Worm (Caenorhabditis elegans): ENCODE measurements around the gene npl-4.2.

The npl-4.2 gene

ce11 chrII:5660736-5661734 is 38.3 kb downstream of the npl-4.2 start, which contains the start of the genes ift-43 and mdt-26:
Gene ift-43, minus strand, starts transcription at chrII:5660786.
Gene mdt-26, plus strand, starts transcription at chrII:5661181.
- peak; percentile 67 for TF ChIP-seq pes-1 (GFP tag; IDR thresholded peaks at IDR 0.05)
- TF ChIP-seq aly-1 (tag; optimal IDR thresholded peaks at IDR 0.05), result no peak
- no peak for TF ChIP-seq hnd-1 (tag; optimal IDR thresholded peaks at IDR 0.05)
- TF ChIP-seq scrt-1 (GFP tag; IDR thresholded peaks at IDR 0.05), result peak; percentile 76
- TF ChIP-seq F13C5.2 (tag; optimal IDR thresholded peaks at IDR 0.05), result peak; percentile 46
- TF ChIP-seq tbx-37 (GFP tag; conservative IDR thresholded peaks at IDR 0.05), result peak; percentile 5; the same call in 1 of the 2 replicates
- TF ChIP-seq tbx-11 (GFP tag; IDR thresholded peaks at IDR 0.05), result peak; percentile 67
- peak; percentile 98 for TF ChIP-seq ama-1 (optimal IDR thresholded peaks at IDR 0.05)
- no peak for TF ChIP-seq tra-4 (tag; optimal IDR thresholded peaks at IDR 0.05)
- no peak for TF ChIP-seq ceh-13 (GFP tag; optimal IDR thresholded peaks at IDR 0.05)
- no peak for TF ChIP-seq hmbx-1 (tag; optimal IDR thresholded peaks at IDR 0.05)
- TF ChIP-seq hmg-4 (GFP tag; optimal IDR thresholded peaks at IDR 0.05), result peak; percentile 82
- peak; percentile 27 for TF ChIP-seq ceh-36 (tag; optimal IDR thresholded peaks at IDR 0.05)
- peak; percentile 54; the same call in 1 of the 2 replicates for TF ChIP-seq flt-1 (GFP tag; IDR thresholded peaks at IDR 0.05)
- TF ChIP-seq sea-1 (GFP tag; conservative IDR thresholded peaks at IDR 0.05), result peak; percentile 82
- TF ChIP-seq ets-7 (tag; optimal IDR thresholded peaks at IDR 0.05), result no peak
- peak; percentile 24 for TF ChIP-seq B0310.2 (tag; optimal IDR thresholded peaks at IDR 0.05)

- TF ChIP-seq hmg-4 (GFP tag; optimal IDR thresholded peaks at IDR 0.05), result peak; percentile 92
- peak; percentile 64 for TF ChIP-seq hnd-1 (tag; optimal IDR thresholded peaks at IDR 0.05)
- peak; percentile 66 for TF ChIP-seq ceh-36 (tag; optimal IDR thresholded peaks at IDR 0.05)
- peak; percentile 80 for TF ChIP-seq tbx-11 (GFP tag; IDR thresholded peaks at IDR 0.05)
- TF ChIP-seq ets-7 (tag; optimal IDR thresholded peaks at IDR 0.05), result peak; percentile 40
- TF ChIP-seq ama-1 (optimal IDR thresholded peaks at IDR 0.05), result peak; percentile 96
- TF ChIP-seq pes-1 (GFP tag; IDR thresholded peaks at IDR 0.05), result peak; percentile 83
- peak; percentile 73 for TF ChIP-seq F13C5.2 (tag; optimal IDR thresholded peaks at IDR 0.05)
- peak; percentile 19 for TF ChIP-seq ceh-13 (GFP tag; optimal IDR thresholded peaks at IDR 0.05)
- peak; percentile 93 for TF ChIP-seq sea-1 (GFP tag; conservative IDR thresholded peaks at IDR 0.05)
- peak; percentile 82 for TF ChIP-seq B0310.2 (tag; optimal IDR thresholded peaks at IDR 0.05)
- peak; percentile 83 for TF ChIP-seq aly-1 (tag; optimal IDR thresholded peaks at IDR 0.05)
- TF ChIP-seq tbx-37 (GFP tag; conservative IDR thresholded peaks at IDR 0.05), result peak; percentile 72
- peak; percentile 90 for TF ChIP-seq scrt-1 (GFP tag; IDR thresholded peaks at IDR 0.05)
- TF ChIP-seq hmbx-1 (tag; optimal IDR thresholded peaks at IDR 0.05), result peak; percentile 78
- peak; percentile 72 for TF ChIP-seq tra-4 (tag; optimal IDR thresholded peaks at IDR 0.05)
- TF ChIP-seq flt-1 (GFP tag; IDR thresholded peaks at IDR 0.05), result peak; percentile 73
Observed at ce11 chrII:5661735-5662177, 39.1 kb downstream of the npl-4.2 start.

DNA sequence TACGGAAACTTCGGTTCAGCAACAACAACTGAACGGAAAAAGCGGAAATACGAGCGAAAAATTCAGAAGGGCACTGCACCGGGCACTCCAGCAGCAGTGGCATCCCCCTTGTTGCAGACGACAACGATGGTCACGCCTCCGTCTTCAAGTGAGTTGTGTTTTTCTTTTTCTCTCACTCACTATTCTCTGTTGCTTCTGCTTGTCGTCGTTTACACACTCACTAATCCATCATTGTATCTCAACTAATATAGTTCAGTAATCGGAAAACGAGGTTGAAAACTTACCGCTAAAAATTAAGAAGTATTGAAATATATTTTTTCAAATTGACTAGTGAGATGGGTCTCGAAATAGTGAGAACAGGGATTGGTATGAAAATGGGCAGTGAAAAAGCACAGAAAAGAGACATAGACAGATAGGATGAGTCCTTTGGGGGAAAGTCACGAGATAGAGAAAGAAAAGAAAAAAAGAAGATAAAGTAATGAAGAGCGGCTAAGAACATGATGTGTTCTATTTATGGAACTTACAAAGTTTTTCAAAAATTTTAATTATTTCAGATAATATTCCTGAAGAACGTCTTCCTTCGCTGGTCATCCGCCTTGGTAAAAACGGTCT is 40.6 kb downstream of the npl-4.2 start:
- no peak for TF ChIP-seq hmg-4 (GFP tag; optimal IDR thresholded peaks at IDR 0.05)
- no peak for TF ChIP-seq flt-1 (GFP tag; IDR thresholded peaks at IDR 0.05)
- no peak for TF ChIP-seq ama-1 (optimal IDR thresholded peaks at IDR 0.05)
- no peak for TF ChIP-seq tbx-37 (GFP tag; conservative IDR thresholded peaks at IDR 0.05)
- no peak for TF ChIP-seq pes-1 (GFP tag; IDR thresholded peaks at IDR 0.05)
- TF ChIP-seq sea-1 (GFP tag; conservative IDR thresholded peaks at IDR 0.05), result no peak
- TF ChIP-seq aly-1 (tag; optimal IDR thresholded peaks at IDR 0.05), result no peak
- TF ChIP-seq ceh-36 (tag; optimal IDR thresholded peaks at IDR 0.05), result no peak
- no peak for TF ChIP-seq ceh-13 (GFP tag; optimal IDR thresholded peaks at IDR 0.05)
- TF ChIP-seq hnd-1 (tag; optimal IDR thresholded peaks at IDR 0.05), result no peak
- no peak for TF ChIP-seq scrt-1 (GFP tag; IDR thresholded peaks at IDR 0.05)
- TF ChIP-seq ets-7 (tag; optimal IDR thresholded peaks at IDR 0.05), result no peak
- no peak for TF ChIP-seq F13C5.2 (tag; optimal IDR thresholded peaks at IDR 0.05)

- TF ChIP-seq ceh-13 (GFP tag; optimal IDR thresholded peaks at IDR 0.05), result no peak
- no peak for TF ChIP-seq aly-1 (tag; optimal IDR thresholded peaks at IDR 0.05)
- no peak for TF ChIP-seq tra-4 (tag; optimal IDR thresholded peaks at IDR 0.05)
- TF ChIP-seq sea-1 (GFP tag; conservative IDR thresholded peaks at IDR 0.05), result no peak
- TF ChIP-seq tbx-37 (GFP tag; conservative IDR thresholded peaks at IDR 0.05), result no peak
- TF ChIP-seq ama-1 (optimal IDR thresholded peaks at IDR 0.05), result no peak
- TF ChIP-seq flt-1 (GFP tag; IDR thresholded peaks at IDR 0.05), result no peak
- no peak for TF ChIP-seq ets-7 (tag; optimal IDR thresholded peaks at IDR 0.05)
Observed at ce11 chrII:5665029-5665428, 42.3 kb downstream of the npl-4.2 start, which contains the start of gene C25H3.15. Gene C25H3.15, plus strand, starts transcription at chrII:5665329.

DNA sequence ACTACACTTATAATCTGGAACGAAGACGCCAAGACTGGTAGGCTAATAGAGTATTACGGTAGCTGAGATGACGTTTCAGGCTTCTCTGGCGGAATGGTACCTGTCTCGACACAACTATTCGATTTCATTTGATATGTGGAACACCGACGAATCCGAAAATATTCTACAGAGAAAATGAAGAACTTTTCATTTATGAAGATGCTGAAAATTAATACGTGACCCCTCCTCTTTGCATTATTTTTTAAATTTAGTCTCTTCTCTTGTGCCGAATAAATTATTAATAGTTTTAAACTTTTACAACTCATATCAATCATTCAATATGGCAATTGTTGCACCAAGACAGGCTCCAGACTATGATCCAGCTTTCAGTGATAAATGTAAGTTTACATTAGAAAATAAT is 43.3 kb downstream of the npl-4.2 start, which contains the start of gene C25H3.16:
Gene C25H3.16 (plus strand): TSS at position 301 of the 400 bp plus-strand sequence.
- TF ChIP-seq sea-1 (GFP tag; conservative IDR thresholded peaks at IDR 0.05) (no peak), pes-1 (GFP tag; IDR thresholded peaks at IDR 0.05) (no peak), F13C5.2 (tag; optimal IDR thresholded peaks at IDR 0.05) (no peak), ama-1 (optimal IDR thresholded peaks at IDR 0.05) (no peak), tbx-11 (GFP tag; IDR thresholded peaks at IDR 0.05) (no peak), flt-1 (GFP tag; IDR thresholded peaks at IDR 0.05) (no peak), aly-1 (tag; optimal IDR thresholded peaks at IDR 0.05) (no peak), hmg-4 (GFP tag; optimal IDR thresholded peaks at IDR 0.05) (no peak), hmbx-1 (tag; optimal IDR thresholded peaks at IDR 0.05) (no peak), B0310.2 (tag; optimal IDR thresholded peaks at IDR 0.05) (no peak), scrt-1 (GFP tag; IDR thresholded peaks at IDR 0.05) (no peak), hnd-1 (tag; optimal IDR thresholded peaks at IDR 0.05) (no peak), ceh-36 (tag; optimal IDR thresholded peaks at IDR 0.05) (no peak), ceh-13 (GFP tag; optimal IDR thresholded peaks at IDR 0.05) (no peak)

DNA sequence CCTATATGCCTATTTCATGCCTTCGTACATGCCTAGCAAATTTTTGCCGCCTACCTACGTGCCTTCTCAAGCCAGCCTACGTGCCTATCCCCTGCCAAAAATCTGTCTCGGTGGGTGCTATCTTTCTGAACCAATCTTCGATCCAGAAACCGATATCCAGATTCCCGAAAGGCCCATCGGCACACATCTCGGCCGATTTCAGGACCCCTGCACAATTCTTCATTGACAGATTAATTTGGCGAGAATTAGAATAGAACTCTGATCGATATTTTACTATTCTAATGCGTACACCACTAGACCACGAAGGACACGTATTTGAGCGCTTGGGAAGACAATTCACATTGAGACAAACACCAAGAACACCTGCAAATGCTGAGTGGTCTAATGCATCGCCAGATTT is 44.9 kb downstream of the npl-4.2 start:
- TF ChIP-seq tbx-11 (GFP tag; IDR thresholded peaks at IDR 0.05) (peak; percentile 63; the same call in 1 of the 2 replicates), sea-1 (GFP tag; conservative IDR thresholded peaks at IDR 0.05) (no peak), hmg-4 (GFP tag; optimal IDR thresholded peaks at IDR 0.05) (peak; percentile 74), ets-7 (tag; optimal IDR thresholded peaks at IDR 0.05) (no peak), B0310.2 (tag; optimal IDR thresholded peaks at IDR 0.05) (peak; percentile 10), ceh-36 (tag; optimal IDR thresholded peaks at IDR 0.05) (peak; percentile 65), ceh-13 (GFP tag; optimal IDR thresholded peaks at IDR 0.05) (peak; percentile 43)

Measured in whole organism, early embryonic.